Fruit fly (Drosophila melanogaster) whole organism, embryonic: ENCODE results near the gene CG6878.

Experiments used
- Aef1 ChIP-seq: fragments of 200-800 bp; sonication (Bioruptor generic); IDR thresholded peaks from 3 replicates; pipeline ENCODE4 v1.3.6; 2022; ENCODE audit warnings: missing biosample characterization, missing genetic modification characterization
- CG10462 ChIP-seq: fragments of 200-800 bp; sonication (Bioruptor generic); optimal IDR thresholded peaks from 2 replicates; lab custom pipeline; 2016; ENCODE audit warnings: missing biosample characterization, missing genetic modification characterization
- CG15514 ChIP-seq: fragments of 200-800 bp; sonication (Bioruptor generic); optimal IDR thresholded peaks from 3 replicates; lab custom pipeline; 2017; ENCODE audit warnings: missing biosample characterization, missing genetic modification characterization, mild to moderate bottlenecking, moderate library complexity, missing genetic modification reagents
- CG15696 ChIP-seq: fragments of 200-800 bp; sonication (Bioruptor generic); optimal IDR thresholded peaks from 2 replicates; lab custom pipeline; 2019; ENCODE audit warnings: missing biosample characterization, mild to moderate bottlenecking, missing genetic modification characterization, moderate library complexity
- CG2199 ChIP-seq: fragments of 200-800 bp; sonication (Bioruptor generic); IDR thresholded peaks from 3 replicates; pipeline ENCODE4 v1.3.6; 2022; ENCODE audit warnings: missing biosample characterization, missing genetic modification characterization
- CG31365 ChIP-seq: fragments of 200-800 bp; sonication (Bioruptor generic); optimal IDR thresholded peaks from 2 replicates; lab custom pipeline; 2018; ENCODE audit warnings: missing biosample characterization, mild to moderate bottlenecking, missing genetic modification characterization
- CG32767 ChIP-seq: fragments of 200-800 bp; sonication (Bioruptor generic); IDR thresholded peaks from 2 replicates; pipeline ENCODE4 v1.3.6; 2022; ENCODE audit warnings: missing biosample characterization, missing genetic modification characterization
- CG4820 ChIP-seq: fragments of 200-800 bp; sonication (Bioruptor generic); optimal IDR thresholded peaks from 3 replicates; lab custom pipeline; 2016; ENCODE audit warnings: missing biosample characterization, missing genetic modification characterization
- CG5180 ChIP-seq: fragments of 200-800 bp; sonication (Bioruptor generic); optimal IDR thresholded peaks from 3 replicates; lab custom pipeline; 2017; ENCODE audit warnings: missing biosample characterization, missing genetic modification characterization, mild to moderate bottlenecking, moderate library complexity, missing genetic modification reagents
- CG5245 ChIP-seq: fragments of 200-800 bp; sonication (Bioruptor generic); optimal IDR thresholded peaks from 3 replicates; lab custom pipeline; 2016; ENCODE audit warnings: missing biosample characterization, missing genetic modification characterization
- CG6654 ChIP-seq: fragments of 200-800 bp; sonication (Bioruptor generic); optimal IDR thresholded peaks from 2 replicates; lab custom pipeline; 2017; ENCODE audit warnings: missing biosample characterization, mild to moderate bottlenecking, missing genetic modification characterization
- CG6854 ChIP-seq: fragments of 200-800 bp; sonication (Bioruptor generic); optimal IDR thresholded peaks from 3 replicates; lab custom pipeline; 2017; ENCODE audit warnings: missing biosample characterization, mild to moderate bottlenecking, missing genetic modification characterization
- CG7556 ChIP-seq: fragments of 200-800 bp; sonication (Bioruptor generic); optimal IDR thresholded peaks from 2 replicates; lab custom pipeline; 2017; ENCODE audit warnings: missing biosample characterization, mild to moderate bottlenecking, missing genetic modification characterization
- CG8478 ChIP-seq: fragments of >200 bp; optimal IDR thresholded peaks from 2 replicates; lab custom pipeline; 2018
- CG9437 ChIP-seq: fragments of 200-800 bp; sonication (Bioruptor generic); optimal IDR thresholded peaks from 2 replicates; lab custom pipeline; 2018; ENCODE audit warnings: missing biosample characterization, mild to moderate bottlenecking, missing genetic modification characterization
- CG9876 ChIP-seq: fragments of 200-800 bp; sonication (Bioruptor generic); optimal IDR thresholded peaks from 2 replicates; lab custom pipeline; 2016; ENCODE audit warnings: missing biosample characterization, missing genetic modification characterization
- Eip74EF ChIP-seq, 2 experiments: fragments of 200-800 bp in 1 of 2; fragments of >200 bp in 1 of 2; sonication (Bioruptor generic) in 1 of 2; optimal IDR thresholded peaks; 2 replicates each; lab custom pipeline; 2017 to 2019; ENCODE audit warnings: missing biosample characterization in 2 of 2, missing genetic modification characterization in 2 of 2, mild to moderate bottlenecking in 1 of 2, moderate library complexity in 1 of 2
- Ets65A ChIP-seq: fragments of 200-800 bp; sonication (Bioruptor generic); peaks from one replicate; lab custom pipeline; 2016; ENCODE audit warnings: missing biosample characterization, missing genetic modification characterization
- Gug ChIP-seq: fragments of 200-800 bp; sonication (Bioruptor generic); IDR thresholded peaks from 4 replicates; pipeline ENCODE4 v1.3.6; 2022; ENCODE audit warnings: missing biosample characterization, missing genetic modification characterization
- Hr39 ChIP-seq: fragments of >200 bp; optimal IDR thresholded peaks from 2 replicates; lab custom pipeline; 2017
- Hsf ChIP-seq: fragments of 200-800 bp; sonication (Bioruptor generic); optimal IDR thresholded peaks from 3 replicates; lab custom pipeline; 2016; ENCODE audit warnings: missing biosample characterization, missing genetic modification characterization
- Kr ChIP-seq: fragments of 200-800 bp; sonication (Bioruptor generic); optimal IDR thresholded peaks from 2 replicates; lab custom pipeline; 2017; ENCODE audit warnings: missing biosample characterization, mild to moderate bottlenecking, missing genetic modification characterization
- Mrtf ChIP-seq: fragments of 200-800 bp; sonication (Bioruptor generic); IDR thresholded peaks from 3 replicates; pipeline ENCODE4 v1.3.6; 2022; ENCODE audit warnings: missing biosample characterization, missing genetic modification characterization
- Oaz ChIP-seq: fragments of 200-800 bp; sonication (Bioruptor generic); IDR thresholded peaks from 2 replicates; pipeline ENCODE4 v1.3.6; 2022; ENCODE audit warnings: missing biosample characterization, missing genetic modification characterization
- Ravus ChIP-seq: fragments of 200-800 bp; sonication (Bioruptor generic); IDR thresholded peaks from 2 replicates; pipeline ENCODE4 v1.3.6; 2022; ENCODE audit warnings: missing biosample characterization, missing genetic modification characterization
- Rx ChIP-seq: fragments of 200-800 bp; sonication (Bioruptor generic); IDR thresholded peaks from 2 replicates; pipeline ENCODE4 v1.3.6; 2022; ENCODE audit warnings: missing biosample characterization, missing genetic modification characterization
- Spps ChIP-seq: fragments of 200-800 bp; sonication (Bioruptor generic); optimal IDR thresholded peaks from 2 replicates; lab custom pipeline; 2018; ENCODE audit warnings: missing biosample characterization, mild to moderate bottlenecking, missing genetic modification characterization
- Taf1 ChIP-seq: fragments of 200-800 bp; sonication (Bioruptor generic); IDR thresholded peaks from 2 replicates; pipeline ENCODE4 v1.3.6; 2022; ENCODE audit warnings: missing biosample characterization, missing genetic modification characterization
- Trl ChIP-seq, 3 experiments: fragments of >200 bp in 2 of 3; fragments of 200-800 bp in 1 of 3; sonication (Bioruptor generic) in 1 of 3; optimal IDR thresholded peaks; 2 replicates in 1 of 3; 3 replicates in 2 of 3; lab custom pipeline; 2016 to 2017; ENCODE audit warnings: missing biosample characterization in 1 of 3, missing genetic modification characterization in 1 of 3
- bab2 ChIP-seq: fragments of 200-800 bp; sonication (Bioruptor generic); optimal IDR thresholded peaks from 2 replicates; lab custom pipeline; 2016; ENCODE audit warnings: missing biosample characterization, missing genetic modification characterization
- br ChIP-seq: fragments of >200 bp; optimal IDR thresholded peaks from 2 replicates; lab custom pipeline; 2017
- btn ChIP-seq: fragments of 200-800 bp; sonication (Bioruptor generic); optimal IDR thresholded peaks from 2 replicates; lab custom pipeline; 2016; ENCODE audit warnings: missing biosample characterization, missing genetic modification characterization
- chif ChIP-seq, 2 experiments: fragments of 200-800 bp; sonication (Bioruptor generic); optimal IDR thresholded peaks; 3 replicates each; lab custom pipeline; 2016; ENCODE audit warnings: missing biosample characterization in 2 of 2, missing genetic modification characterization in 2 of 2
- dati ChIP-seq: fragments of 200-800 bp; sonication (Bioruptor generic); IDR thresholded peaks from 2 replicates; pipeline ENCODE4 v1.3.6; 2022; ENCODE audit warnings: missing biosample characterization, missing genetic modification characterization
- disco-r ChIP-seq: fragments of 200-800 bp; sonication (Bioruptor generic); optimal IDR thresholded peaks from 2 replicates; lab custom pipeline; 2016; ENCODE audit warnings: missing biosample characterization, missing genetic modification characterization
- dmrt11E ChIP-seq: fragments of 200-800 bp; sonication (Bioruptor generic); optimal IDR thresholded peaks from 3 replicates; lab custom pipeline; 2018; ENCODE audit warnings: missing biosample characterization, mild to moderate bottlenecking, missing genetic modification characterization, moderate library complexity
- eyg ChIP-seq: fragments of 200-800 bp; sonication (Bioruptor generic); optimal IDR thresholded peaks from 3 replicates; lab custom pipeline; 2016; ENCODE audit warnings: missing biosample characterization, missing genetic modification characterization
- fd96Cb ChIP-seq: fragments of 200-800 bp; sonication (Bioruptor generic); optimal IDR thresholded peaks from 2 replicates; lab custom pipeline; 2018; ENCODE audit warnings: missing biosample characterization, mild to moderate bottlenecking, missing genetic modification characterization, moderate library complexity
- gem ChIP-seq: fragments of 200-800 bp; sonication (Bioruptor generic); optimal IDR thresholded peaks from 2 replicates; lab custom pipeline; 2019; ENCODE audit warnings: missing biosample characterization, mild to moderate bottlenecking, missing genetic modification characterization, moderate library complexity
- hth ChIP-seq: fragments of >200 bp; optimal IDR thresholded peaks from 2 replicates; lab custom pipeline; 2017; ENCODE audit warnings: inconsistent platforms
- lmd ChIP-seq: fragments of 200-800 bp; sonication (Bioruptor generic); IDR thresholded peaks from 2 replicates; pipeline ENCODE4 v1.3.6; 2022; ENCODE audit warnings: missing biosample characterization, missing genetic modification characterization
- peb ChIP-seq: fragments of 200-800 bp; sonication (Bioruptor generic); IDR thresholded peaks from 2 replicates; pipeline ENCODE4 v1.3.6; 2022; ENCODE audit warnings: missing biosample characterization, missing genetic modification characterization
- pfk ChIP-seq: fragments of 200-800 bp; sonication (Bioruptor generic); optimal IDR thresholded peaks from 2 replicates; lab custom pipeline; 2018; ENCODE audit warnings: missing biosample characterization, mild to moderate bottlenecking, missing genetic modification characterization, moderate library complexity
- phol ChIP-seq: fragments of 200-800 bp; sonication (Bioruptor generic); optimal IDR thresholded peaks from 3 replicates; lab custom pipeline; 2018; ENCODE audit warnings: missing biosample characterization, mild to moderate bottlenecking, missing genetic modification characterization, moderate library complexity
- pnt ChIP-seq: fragments of 200-800 bp; sonication (Bioruptor generic); optimal IDR thresholded peaks from 3 replicates; lab custom pipeline; 2016; ENCODE audit warnings: missing biosample characterization, missing genetic modification characterization
- pros ChIP-seq: fragments of 200-800 bp; sonication (Bioruptor generic); optimal IDR thresholded peaks from 3 replicates; lab custom pipeline; 2019; ENCODE audit warnings: missing biosample characterization, mild to moderate bottlenecking, missing genetic modification characterization, moderate library complexity
- ranshi ChIP-seq: fragments of 200-800 bp; sonication (Bioruptor generic); IDR thresholded peaks from 2 replicates; pipeline ENCODE4 v1.3.6; 2022; ENCODE audit warnings: missing biosample characterization, missing genetic modification characterization
- ro ChIP-seq: fragments of 200-800 bp; sonication (Bioruptor generic); IDR thresholded peaks from 2 replicates; pipeline ENCODE4 v1.3.6; 2022; ENCODE audit warnings: missing biosample characterization, missing genetic modification characterization
- row ChIP-seq: fragments of 200-800 bp; sonication (Bioruptor generic); IDR thresholded peaks from 3 replicates; pipeline ENCODE4 v1.3.6; 2022; ENCODE audit warnings: missing biosample characterization, missing genetic modification characterization
- sd ChIP-seq: fragments of 200-800 bp; sonication (Bioruptor generic); optimal IDR thresholded peaks from 3 replicates; lab custom pipeline; 2018; ENCODE audit warnings: missing biosample characterization, mild to moderate bottlenecking, missing genetic modification characterization, moderate library complexity
- tio ChIP-seq: fragments of 200-800 bp; sonication (Bioruptor generic); optimal IDR thresholded peaks from 2 replicates; lab custom pipeline; 2017; ENCODE audit warnings: missing biosample characterization, missing genetic modification characterization, inconsistent platforms

Gene CG6878

dm6 chr3L:15199216-15200090 lies 37.8 kb downstream of the CG6878 start (continued):
- TF ChIP-seq btn (no peak), CG15514 (GFP tag; lab: Kevin White, UChicago) (no peak), Trl (optimal IDR thresholded peaks at IDR 0.05; lab: Kevin White, UChicago) (no peak), Trl (GFP tag; optimal IDR thresholded peaks at IDR 0.05; lab: Kevin White, UChicago) (peak; percentile 27), gem (tag; lab: Kevin White, UChicago) (peak; percentile 64), ranshi (no peak), Rx (GFP tag; lab: Robert Waterston, UW) (no peak), eyg (GFP tag; lab: Kevin White, UChicago) (no peak), CG4820 (peak; percentile 45), Aef1 (GFP tag; lab: Robert Waterston, UW) (no peak), hth (lab: Kevin White, UChicago) (no peak), lmd (peak; percentile 17; the same call in 1 of the 2 replicates), Taf1 (GFP tag; lab: Robert Waterston, UW) (no peak), sd (tag; lab: Kevin White, UChicago) (no peak), Hr39 (lab: Kevin White, UChicago) (no peak), CG7556 (GFP tag; lab: Kevin White, UChicago) (no peak), bab2 (no peak), ro (GFP tag; lab: Robert Waterston, UW) (no peak), CG5180 (GFP tag; lab: Kevin White, UChicago) (no peak), CG6654 (GFP tag; lab: Kevin White, UChicago) (no peak), CG15696 (tag; lab: Kevin White, UChicago) (peak; percentile 13), CG9876 (GFP tag; lab: Kevin White, UChicago) (no peak), dati (GFP tag; lab: Robert Waterston, UW) (no peak), CG6854 (GFP tag; lab: Kevin White, UChicago) (no peak), phol (tag; lab: Kevin White, UChicago) (peak; percentile 61), Mrtf (GFP tag; lab: Robert Waterston, UW) (no peak), CG2199 (no peak), Hsf (GFP tag; lab: Kevin White, UChicago) (peak; percentile 43), tio (GFP tag; lab: Kevin White, UChicago) (peak; percentile 24), Ets65A (GFP tag; lab: Kevin White, UChicago) (peak; percentile 77), row (GFP tag; lab: Robert Waterston, UW) (peak; percentile 44; the same call in 1 of the 3 replicates), Eip74EF (GFP tag; optimal IDR thresholded peaks at IDR 0.05; lab: Kevin White, UChicago) (no peak), pfk (GFP tag; lab: Kevin White, UChicago) (no peak), CG31365 (tag; lab: Kevin White, UChicago) (no peak), Gug (0 out of 4 replicates have a peak, but pooled peaks have one; percentile 3), chif (GFP tag; optimal IDR thresholded peaks at IDR 0.05; lab: Kevin White, UChicago) (peak in 1 of 2 experiments; percentile 39), pros (no peak), Kr (GFP tag; lab: Kevin White, UChicago) (peak; percentile 21), CG5245 (GFP tag; lab: Kevin White, UChicago) (peak; percentile 20), peb (GFP tag; lab: Robert Waterston, UW) (0 out of 2 replicates have a peak, but pooled peaks have one; percentile 22), br (lab: Kevin White, UChicago) (no peak), dmrt11E (tag; lab: Kevin White, UChicago) (peak; percentile 84), disco-r (GFP tag; lab: Kevin White, UChicago) (no peak), pnt (GFP tag; lab: Kevin White, UChicago) (no peak), CG8478 (lab: Kevin White, UChicago) (no peak), fd96Cb (tag; lab: Kevin White, UChicago) (peak; percentile 42), Spps (tag; lab: Kevin White, UChicago) (peak; percentile 34), CG10462 (GFP tag; lab: Kevin White, UChicago) (no peak), Ravus (GFP tag; lab: Robert Waterston, UW) (no peak), Oaz (GFP tag; lab: Robert Waterston, UW) (no peak), CG32767 (GFP tag; lab: Robert Waterston, UW) (no peak), CG9437 (GFP tag; lab: Kevin White, UChicago) (no peak)
